Worm (Caenorhabditis elegans): ENCODE results near the gene iff-2.

ce11 chrII:8583035-8583434 lies 21.9 kb upstream of the iff-2 start:
- no peak for TF ChIP-seq die-1 (tag; optimal IDR thresholded peaks at IDR 0.05)
- no peak for TF ChIP-seq tbx-9 (tag; optimal IDR thresholded peaks at IDR 0.05; ENCODE audit: borderline replicate concordance)
- no peak for TF ChIP-seq fkh-3 (tag; optimal IDR thresholded peaks at IDR 0.05)
- TF ChIP-seq T07F8.4 (tag; optimal IDR thresholded peaks at IDR 0.05) = no peak
